Worm (Caenorhabditis elegans) whole organism, midembryonic: ENCODE measurements around the gene K11D12.8.
A peak's percentile ranks its signal among the peaks of the same experiment; 100 is the strongest.

Experiments used
- T22C8.4 ChIP-seq: fragments of 200-800 bp; sonication (Bioruptor generic); IDR thresholded peaks from 2 replicates; pipeline ENCODE4 v1.3.6; 2022; ENCODE audit warnings: missing genetic modification characterization, missing compliant biosample characterization
- cog-1 ChIP-seq: sonication (generic microtip); optimal IDR thresholded peaks from 2 replicates; lab custom pipeline; 2016; ENCODE audit warnings: missing genetic modification characterization, missing compliant biosample characterization
- flt-1 ChIP-seq: fragments of 200-800 bp; sonication (Bioruptor generic); IDR thresholded peaks from 2 replicates; pipeline ENCODE4 v1.3.6; 2022; ENCODE audit warnings: missing genetic modification characterization, missing compliant biosample characterization
- klf-2 ChIP-seq: fragments of 200-800 bp; sonication (Bioruptor generic); conservative IDR thresholded peaks from 2 replicates; pipeline ENCODE4 v1.3.6; 2022; ENCODE audit warnings: missing genetic modification reagents, missing genetic modification characterization, missing compliant biosample characterization
- med-1 ChIP-seq: sonication (generic microtip); optimal IDR thresholded peaks from 2 replicates; lab custom pipeline; 2017; ENCODE audit warnings: missing genetic modification characterization, mild to moderate bottlenecking, missing compliant biosample characterization, antibody characterized with exemption, missing genetic modification reagents; ENCODE audit not compliant: insufficient read depth
- ref-1 ChIP-seq: fragments of 200-800 bp; sonication (Bioruptor generic); conservative IDR thresholded peaks from 2 replicates; pipeline ENCODE4 v1.3.6; 2022; ENCODE audit warnings: missing genetic modification reagents, missing genetic modification characterization, missing compliant biosample characterization
- tab-1 ChIP-seq: fragments of 200-800 bp; sonication (Bioruptor generic); IDR thresholded peaks from 2 replicates; pipeline ENCODE4 v1.3.6; 2022; ENCODE audit warnings: missing genetic modification characterization, missing compliant biosample characterization
- ztf-23 ChIP-seq: fragments of 200-800 bp; sonication (Bioruptor generic); IDR thresholded peaks from 2 replicates; pipeline ENCODE4 v1.3.6; 2022; ENCODE audit warnings: missing genetic modification reagents, missing genetic modification characterization, missing compliant biosample characterization
- ztf-29 ChIP-seq: fragments of 200-800 bp; sonication (Bioruptor generic); IDR thresholded peaks from 2 replicates; pipeline ENCODE4 v1.3.6; 2022; ENCODE audit warnings: missing genetic modification reagents, missing genetic modification characterization, missing compliant biosample characterization

Gene K11D12.8

DNA sequence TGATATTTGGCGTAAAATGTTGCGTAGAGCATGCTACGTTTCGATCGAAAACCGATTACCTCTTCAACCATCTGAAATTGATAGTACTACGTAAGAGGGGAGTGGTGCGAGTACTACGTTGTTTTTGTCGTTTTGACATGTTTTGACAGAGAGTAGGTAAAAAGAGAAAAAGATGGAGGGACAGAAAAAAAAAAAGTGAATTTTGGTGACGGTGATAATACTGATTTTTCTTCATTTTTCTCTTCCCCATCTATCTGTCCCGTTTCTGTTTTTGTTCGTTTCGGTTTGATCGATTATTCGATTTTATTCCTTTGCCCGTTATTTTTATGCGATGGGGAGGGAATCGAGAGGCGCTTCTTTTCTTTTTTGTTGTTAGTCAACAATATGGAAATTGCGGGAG is at the start of gene K11D12.8:
K11D12.8 (minus strand) TSS at position 77 of the 400 bp plus-strand sequence.
- no peak for TF ChIP-seq flt-1
- no peak for TF ChIP-seq T22C8.4 (GFP tag; lab: Robert Waterston, UW)
- TF ChIP-seq ref-1 (GFP tag; lab: Robert Waterston, UW): no peak
- TF ChIP-seq med-1 (GFP tag; lab: Kevin White, UChicago): no peak
- no peak for TF ChIP-seq klf-2 (GFP tag; lab: Robert Waterston, UW)
- TF ChIP-seq tab-1 (GFP tag; lab: Robert Waterston, UW): no peak
- TF ChIP-seq cog-1 (tag; lab: Kevin White, UChicago): no peak
- TF ChIP-seq ztf-23 (GFP tag; lab: Robert Waterston, UW): no peak
- no peak for TF ChIP-seq ztf-29

DNA sequence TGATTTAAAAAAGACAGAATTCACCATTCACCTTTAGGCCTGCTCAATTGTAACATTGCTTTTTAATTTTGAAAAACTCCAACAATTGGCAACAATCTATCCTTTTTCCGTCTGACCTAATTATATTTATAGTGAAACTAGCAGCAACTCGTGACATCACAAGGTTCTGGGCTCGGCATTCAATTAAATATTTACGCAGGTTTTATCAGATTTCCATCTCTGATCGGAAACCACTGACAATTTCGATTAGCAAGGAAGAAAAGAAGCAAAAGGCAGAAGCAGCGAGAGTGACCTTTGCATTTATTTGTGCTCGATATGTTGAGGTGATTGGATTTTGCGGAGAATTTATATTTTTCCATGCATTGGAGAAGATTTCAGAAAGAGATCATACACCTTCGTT is 49.6 kb upstream of the K11D12.8 start:
- TF ChIP-seq flt-1: no peak
- TF ChIP-seq tab-1 (GFP tag; lab: Robert Waterston, UW): no peak
- no peak for TF ChIP-seq T22C8.4 (GFP tag; lab: Robert Waterston, UW)
- TF ChIP-seq cog-1 (tag; lab: Kevin White, UChicago): no peak
- no peak for TF ChIP-seq ztf-29
- no peak for TF ChIP-seq med-1 (GFP tag; lab: Kevin White, UChicago)
- TF ChIP-seq ref-1 (GFP tag; lab: Robert Waterston, UW): no peak
- TF ChIP-seq ztf-23 (GFP tag; lab: Robert Waterston, UW): no peak
- TF ChIP-seq klf-2 (GFP tag; lab: Robert Waterston, UW): no peak

DNA sequence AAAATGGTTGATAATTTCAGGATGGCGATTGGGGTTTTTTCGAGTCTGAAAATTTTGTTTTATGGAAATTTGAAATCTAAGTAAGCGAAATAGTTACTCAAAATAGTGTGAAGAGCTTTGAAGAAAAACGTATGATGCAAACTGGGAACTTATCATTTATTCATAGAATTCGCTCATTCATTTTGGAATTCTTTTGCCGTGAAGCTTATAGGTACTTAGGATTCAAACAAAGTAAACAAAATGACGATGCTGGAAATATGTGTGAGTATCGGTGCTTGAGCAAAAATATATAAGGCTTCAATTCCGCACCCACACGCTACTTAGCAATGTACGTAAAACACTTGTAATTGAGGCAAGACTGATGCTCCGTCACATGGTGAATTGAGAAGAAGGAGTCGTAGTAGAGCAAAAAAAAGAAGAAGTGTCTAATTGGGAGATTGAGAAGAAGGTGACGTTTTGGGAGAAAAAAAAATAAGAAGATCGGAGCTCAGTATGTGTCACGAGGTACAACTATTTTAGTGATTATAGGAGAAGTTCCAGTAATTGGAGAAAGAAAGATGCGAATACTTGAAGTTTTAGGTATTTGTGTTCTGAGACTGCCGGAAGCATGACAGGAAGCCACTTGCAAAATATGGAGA is 48.8 kb upstream of the K11D12.8 start, which contains the start of gene glb-32:
glb-32 (minus strand) TSS at position 51 of the 638 bp plus-strand sequence.
- TF ChIP-seq ztf-29: no peak
- no peak for TF ChIP-seq ztf-23 (GFP tag; lab: Robert Waterston, UW)
- TF ChIP-seq tab-1 (GFP tag; lab: Robert Waterston, UW): no peak
- no peak for TF ChIP-seq med-1 (GFP tag; lab: Kevin White, UChicago)
- TF ChIP-seq cog-1 (tag; lab: Kevin White, UChicago): no peak
- TF ChIP-seq T22C8.4 (GFP tag; lab: Robert Waterston, UW): no peak
- TF ChIP-seq klf-2 (GFP tag; lab: Robert Waterston, UW): no peak
- no peak for TF ChIP-seq flt-1
- TF ChIP-seq ref-1 (GFP tag; lab: Robert Waterston, UW): no peak

DNA sequence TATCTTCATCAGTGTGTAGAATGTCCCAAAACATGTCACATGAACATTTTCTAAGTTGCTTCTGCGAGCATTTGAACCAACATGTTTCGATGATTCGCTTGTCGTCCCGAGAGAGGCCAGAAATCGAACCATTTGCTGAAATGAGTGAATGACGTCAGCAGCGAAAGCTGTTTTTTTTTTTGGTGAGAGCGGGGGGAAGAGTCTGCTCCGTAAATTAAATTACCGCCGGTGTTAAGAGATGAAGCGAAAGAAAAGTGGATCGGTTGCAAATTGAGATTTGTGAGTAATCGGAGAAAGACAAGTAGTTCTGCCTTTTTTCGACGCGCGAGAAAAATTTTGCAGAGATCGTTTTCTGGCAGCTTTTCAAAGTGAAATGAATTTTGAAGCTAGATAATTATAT is 47.5 kb upstream of the K11D12.8 start:
- TF ChIP-seq ref-1 (GFP tag; lab: Robert Waterston, UW) (no peak), med-1 (GFP tag; lab: Kevin White, UChicago) (no peak), tab-1 (GFP tag; lab: Robert Waterston, UW) (no peak), cog-1 (tag; lab: Kevin White, UChicago) (no peak)

DNA sequence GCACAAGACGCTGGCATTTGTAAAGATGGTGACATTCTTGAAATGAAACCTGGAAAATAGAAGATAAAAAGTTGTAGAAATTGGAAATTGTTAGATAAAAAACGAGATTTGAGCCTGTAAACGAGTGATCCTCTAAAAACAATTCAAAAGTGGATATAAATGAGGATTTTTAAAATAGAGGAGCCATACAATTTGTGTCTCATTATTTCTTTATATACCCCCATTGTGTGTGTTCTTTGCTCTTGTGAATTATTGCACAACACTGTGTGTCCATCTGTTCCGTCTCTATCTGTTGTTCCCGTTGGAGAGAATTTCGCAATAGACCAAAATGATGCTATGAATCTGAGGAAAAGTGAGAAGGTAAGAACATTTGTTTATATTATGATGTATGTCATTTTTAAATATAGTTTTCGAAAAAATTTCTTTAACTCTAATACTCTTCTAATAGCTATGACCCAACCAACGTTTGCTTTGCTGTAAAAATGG is 46.2 kb upstream of the K11D12.8 start, which contains the start of gene Y58A7A.5:
Y58A7A.5 (minus strand) TSS at position 51 of the 486 bp plus-strand sequence.
- TF ChIP-seq tab-1 (GFP tag; lab: Robert Waterston, UW) (no peak), flt-1 (no peak)

DNA sequence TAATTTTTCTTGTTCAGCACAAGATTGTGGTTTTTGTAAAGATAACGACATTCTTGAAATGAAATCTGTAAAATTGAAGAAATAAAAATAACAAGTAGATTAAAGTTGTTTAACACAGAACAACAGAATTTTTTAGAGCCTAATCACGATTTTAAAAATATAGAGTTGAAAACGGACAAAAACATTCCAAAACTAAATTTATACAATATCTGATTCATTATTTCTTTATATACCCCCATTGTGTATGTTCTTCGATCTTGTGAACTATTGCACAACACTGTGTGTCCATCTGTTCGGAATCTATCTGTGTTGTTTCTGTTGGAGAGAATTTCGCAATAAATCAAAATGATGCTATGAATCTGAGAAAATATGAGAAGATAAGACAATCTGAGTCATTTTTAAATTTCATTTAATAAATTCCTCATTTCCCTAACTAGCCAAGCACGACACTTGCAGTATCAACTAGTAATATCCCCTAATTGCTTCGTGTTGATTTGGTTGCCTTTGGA is 44.2 kb upstream of the K11D12.8 start, which contains the start of gene Y58A7A.4:
Y58A7A.4 (minus strand) TSS at position 51 of the 509 bp plus-strand sequence.
- no peak for TF ChIP-seq T22C8.4 (GFP tag; lab: Robert Waterston, UW)
- no peak for TF ChIP-seq ztf-29
- TF ChIP-seq flt-1: no peak
- TF ChIP-seq cog-1 (tag; lab: Kevin White, UChicago): no peak
- TF ChIP-seq tab-1 (GFP tag; lab: Robert Waterston, UW): no peak
- TF ChIP-seq klf-2 (GFP tag; lab: Robert Waterston, UW): no peak
- TF ChIP-seq ztf-23 (GFP tag; lab: Robert Waterston, UW): no peak

DNA sequence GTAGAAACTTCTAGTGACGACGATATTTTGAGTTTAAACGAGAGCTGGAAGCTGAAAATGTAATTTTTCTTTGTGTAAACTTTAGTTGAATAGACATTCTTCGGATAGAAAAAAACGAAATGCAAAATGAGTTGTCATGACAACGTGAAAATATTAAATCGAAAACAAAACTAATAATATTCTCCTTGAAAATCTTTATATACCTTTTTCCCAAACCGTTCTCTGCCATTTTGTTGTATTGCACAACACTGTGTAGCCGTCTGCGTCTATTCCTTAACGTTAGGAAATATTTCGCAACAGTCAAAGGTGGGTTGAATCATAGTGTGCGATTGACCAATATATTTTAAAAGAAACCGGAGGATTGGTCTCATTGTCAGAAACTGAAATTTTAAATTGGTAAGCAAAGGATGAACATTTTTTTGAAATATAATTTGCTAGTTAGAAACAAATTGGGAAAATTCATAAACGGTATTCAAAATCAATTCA is 40.1 kb upstream of the K11D12.8 start, which contains the start of gene Y58A7A.3:
Y58A7A.3 (minus strand) TSS at position 51 of the 486 bp plus-strand sequence.
- TF ChIP-seq cog-1 (tag; lab: Kevin White, UChicago) (no peak), T22C8.4 (GFP tag; lab: Robert Waterston, UW) (no peak), ref-1 (GFP tag; lab: Robert Waterston, UW) (no peak), flt-1 (no peak), klf-2 (GFP tag; lab: Robert Waterston, UW) (no peak), tab-1 (GFP tag; lab: Robert Waterston, UW) (no peak), ztf-29 (no peak), med-1 (GFP tag; lab: Kevin White, UChicago) (no peak), ztf-23 (GFP tag; lab: Robert Waterston, UW) (no peak)

DNA sequence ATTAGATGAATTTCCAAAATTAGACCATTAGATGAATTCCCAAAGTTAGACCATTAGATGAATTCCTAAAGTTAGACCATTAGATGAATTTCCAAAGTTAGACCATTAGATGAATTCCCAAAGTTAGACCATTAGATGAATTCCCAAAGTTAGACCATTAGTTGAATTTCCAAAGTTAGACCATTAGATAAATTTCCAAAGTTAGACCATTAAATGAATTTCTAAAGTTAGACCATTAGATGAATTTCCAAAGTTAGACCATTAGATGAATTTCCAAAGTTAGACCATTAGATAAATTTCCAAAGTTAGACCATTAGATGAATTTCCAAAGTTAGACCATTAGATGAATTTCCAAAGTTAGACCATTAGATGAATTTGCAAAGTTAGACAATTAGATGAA is 34.5 kb upstream of the K11D12.8 start:
- peak; percentile 82; the same call in 1 of the 2 replicates for TF ChIP-seq tab-1 (GFP tag; lab: Robert Waterston, UW)
- peak; percentile 95 for TF ChIP-seq ztf-23 (GFP tag; lab: Robert Waterston, UW)
- peak; percentile 89 for TF ChIP-seq klf-2 (GFP tag; lab: Robert Waterston, UW)
- TF ChIP-seq flt-1: peak; percentile 68; the same call in 1 of the 2 replicates
- peak; percentile 90 for TF ChIP-seq ref-1 (GFP tag; lab: Robert Waterston, UW)

DNA sequence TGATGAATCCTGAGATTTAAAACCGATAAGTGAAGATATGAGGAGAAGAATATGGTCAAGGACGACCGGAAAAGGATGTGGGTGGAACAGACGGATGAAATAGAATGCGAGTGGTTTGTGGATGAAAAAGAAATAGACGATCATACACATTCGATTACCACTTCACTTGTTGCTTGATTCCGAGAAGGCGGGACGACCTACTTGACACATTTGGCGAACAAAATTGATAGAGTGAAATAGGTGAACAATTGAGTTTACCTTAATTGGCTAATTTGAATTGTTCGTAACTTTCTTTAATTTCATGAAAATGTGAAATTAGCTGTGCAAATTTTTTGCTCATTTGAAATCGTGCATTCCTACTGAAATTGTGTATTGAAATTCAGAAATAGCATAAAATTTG is 31.3 kb upstream of the K11D12.8 start, which contains the start of gene Y58A7A.2:
Y58A7A.2 (minus strand) TSS at position 101 of the 400 bp plus-strand sequence.
- no peak for TF ChIP-seq ztf-23 (GFP tag; lab: Robert Waterston, UW)
- TF ChIP-seq T22C8.4 (GFP tag; lab: Robert Waterston, UW): no peak
- TF ChIP-seq ref-1 (GFP tag; lab: Robert Waterston, UW): no peak
- no peak for TF ChIP-seq klf-2 (GFP tag; lab: Robert Waterston, UW)
- TF ChIP-seq flt-1: no peak
- no peak for TF ChIP-seq ztf-29
- TF ChIP-seq cog-1 (tag; lab: Kevin White, UChicago): no peak
- TF ChIP-seq tab-1 (GFP tag; lab: Robert Waterston, UW): no peak
- no peak for TF ChIP-seq med-1 (GFP tag; lab: Kevin White, UChicago)
